Worm (Caenorhabditis elegans) whole organism, early embryonic: ENCODE measurements around the gene M03C11.9.
"Not testable (repeated sequence)": the region's sequence is repeated elsewhere in the genome, so short reads cannot be mapped to it uniquely, and the experiment has no call there.

Source experiments
- B0310.2 ChIP-seq: sonication (generic microtip); optimal IDR thresholded peaks from 2 replicates; lab custom pipeline; 2016; ENCODE audit warnings: mild to moderate bottlenecking, missing genetic modification characterization, missing compliant biosample characterization
- F13C5.2 ChIP-seq: sonication (generic microtip); optimal IDR thresholded peaks from 2 replicates; lab custom pipeline; 2017; ENCODE audit warnings: mild to moderate bottlenecking, missing genetic modification characterization, inconsistent platforms, missing compliant biosample characterization
- aly-1 ChIP-seq: sonication (generic microtip); optimal IDR thresholded peaks from 2 replicates; lab custom pipeline; 2016; ENCODE audit warnings: missing genetic modification characterization, missing compliant biosample characterization
- ama-1 ChIP-seq: fragments of 150-350 bp; optimal IDR thresholded peaks from 2 replicates; lab custom pipeline; 2014
- ceh-13 ChIP-seq: fragments of 200-800 bp; sonication (Bioruptor generic); optimal IDR thresholded peaks from 2 replicates; lab custom pipeline; 2018; ENCODE audit warnings: mild to moderate bottlenecking, missing genetic modification characterization, missing compliant biosample characterization
- ceh-36 ChIP-seq: sonication (generic microtip); optimal IDR thresholded peaks from 2 replicates; lab custom pipeline; 2016; ENCODE audit warnings: missing genetic modification characterization, inconsistent platforms, missing compliant biosample characterization
- ets-7 ChIP-seq: sonication (generic microtip); optimal IDR thresholded peaks from 2 replicates; lab custom pipeline; 2016; ENCODE audit warnings: missing genotype, missing genetic modification characterization, missing compliant biosample characterization
- flt-1 ChIP-seq: fragments of 200-800 bp; sonication (Bioruptor generic); IDR thresholded peaks from 2 replicates; pipeline ENCODE4 v1.3.6; 2022; ENCODE audit warnings: missing genetic modification characterization, missing compliant biosample characterization
- hmbx-1 ChIP-seq: sonication (generic microtip); optimal IDR thresholded peaks from 2 replicates; lab custom pipeline; 2016; ENCODE audit warnings: mild to moderate bottlenecking, missing genetic modification characterization, missing compliant biosample characterization
- hmg-4 ChIP-seq: fragments of 200-800 bp; sonication (Bioruptor generic); optimal IDR thresholded peaks from 2 replicates; lab custom pipeline; 2018; ENCODE audit warnings: mild to moderate bottlenecking, missing genetic modification characterization, missing compliant biosample characterization
- hnd-1 ChIP-seq: sonication (generic microtip); optimal IDR thresholded peaks from 2 replicates; lab custom pipeline; 2016; ENCODE audit warnings: missing genetic modification characterization, missing compliant biosample characterization
- pes-1 ChIP-seq: fragments of 200-800 bp; sonication (Bioruptor generic); IDR thresholded peaks from 2 replicates; pipeline ENCODE4 v1.3.6; 2022; ENCODE audit warnings: missing genetic modification reagents, missing genetic modification characterization, missing compliant biosample characterization
- scrt-1 ChIP-seq: fragments of 200-800 bp; sonication (Bioruptor generic); IDR thresholded peaks from 2 replicates; pipeline ENCODE4 v1.3.6; 2022; ENCODE audit warnings: missing genetic modification characterization, missing compliant biosample characterization
- sea-1 ChIP-seq: fragments of 200-800 bp; sonication (Bioruptor generic); conservative IDR thresholded peaks from 2 replicates; pipeline ENCODE4 v1.3.6; 2022; ENCODE audit warnings: missing genetic modification characterization, missing compliant biosample characterization
- tbx-11 ChIP-seq: fragments of 200-800 bp; sonication (Bioruptor generic); IDR thresholded peaks from 2 replicates; pipeline ENCODE4 v1.3.6; 2022; ENCODE audit warnings: missing genetic modification characterization, missing compliant biosample characterization
- tbx-37 ChIP-seq: fragments of 200-800 bp; sonication (Bioruptor generic); conservative IDR thresholded peaks from 2 replicates; pipeline ENCODE4 v1.3.6; 2022; ENCODE audit warnings: missing genetic modification reagents, missing genetic modification characterization, missing compliant biosample characterization
- tra-4 ChIP-seq: sonication (generic microtip); optimal IDR thresholded peaks from 2 replicates; lab custom pipeline; 2017; ENCODE audit warnings: missing genetic modification characterization, missing compliant biosample characterization

M03C11.9 gene

DNA sequence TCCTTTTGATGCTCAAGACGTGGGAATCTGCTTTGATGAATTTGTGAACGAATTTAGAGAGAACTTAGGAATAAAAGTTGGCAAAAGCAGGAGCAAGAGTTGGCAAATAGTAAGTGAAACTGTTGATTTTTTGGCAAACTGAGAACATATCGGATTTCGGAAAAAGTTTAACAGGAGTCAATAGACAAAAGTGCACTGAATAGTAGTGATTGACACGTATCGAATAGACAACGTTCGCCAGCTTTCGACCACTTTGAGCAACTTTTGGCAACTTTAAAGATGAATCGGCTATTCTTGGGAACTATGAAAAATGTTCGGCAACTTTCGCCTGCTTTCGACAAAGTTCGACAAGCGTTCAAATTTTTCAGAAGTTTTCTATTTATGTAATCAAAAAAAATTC lies at the start of gene M03C11.9:
Gene M03C11.9 (minus strand): TSS at position 101 of the 400 bp plus-strand sequence.
- no peak for TF ChIP-seq tra-4 (tag; lab: Kevin White, UChicago)
- TF ChIP-seq ets-7 (tag; lab: Kevin White, UChicago): no peak
- no peak for TF ChIP-seq hnd-1
- TF ChIP-seq tbx-11 (GFP tag; lab: Robert Waterston, UW): no peak
- no peak for TF ChIP-seq hmbx-1 (tag; lab: Kevin White, UChicago)
- no peak for TF ChIP-seq ama-1 (lab: Kevin White, UChicago)
- no peak for TF ChIP-seq ceh-36 (tag; lab: Kevin White, UChicago)
- TF ChIP-seq ceh-13 (GFP tag; lab: Kevin White, UChicago): no peak
- no peak for TF ChIP-seq pes-1 (GFP tag; lab: Robert Waterston, UW)
- no peak for TF ChIP-seq aly-1
- no peak for TF ChIP-seq flt-1 (GFP tag; lab: Robert Waterston, UW)
- TF ChIP-seq hmg-4 (GFP tag; lab: Kevin White, UChicago): no peak
- no peak for TF ChIP-seq B0310.2 (tag; lab: Kevin White, UChicago)
- TF ChIP-seq scrt-1 (GFP tag; lab: Robert Waterston, UW): no peak
- no peak for TF ChIP-seq F13C5.2
- TF ChIP-seq tbx-37 (GFP tag; lab: Robert Waterston, UW): no peak
- TF ChIP-seq sea-1 (GFP tag; lab: Robert Waterston, UW): no peak

- TF ChIP-seq ceh-36 (tag; lab: Kevin White, UChicago); tbx-37 (GFP tag; lab: Robert Waterston, UW); ama-1 (lab: Kevin White, UChicago): not testable (repeated sequence)
These were observed 47.3 kb upstream of the M03C11.9 start, which contains the start of gene H04D03.6 for ce11 chrIII:10438780-10439179. Gene H04D03.6, minus strand, starts transcription at chrIII:10438880.

ce11 chrIII:10435938-10436842 lies 44.7 kb upstream of the M03C11.9 start, which contains the start of the genes smrd-1 and enu-3.1:
Gene smrd-1, minus strand, starts transcription at chrIII:10435988.
Gene enu-3.1, plus strand, starts transcription at chrIII:10436276.
- peak; percentile 37; the same call in 1 of the 2 replicates for TF ChIP-seq scrt-1 (GFP tag; lab: Robert Waterston, UW)
- peak; percentile 57; the same call in 1 of the 2 replicates for TF ChIP-seq pes-1 (GFP tag; lab: Robert Waterston, UW)
- peak; percentile 59; the same call in 1 of the 2 replicates for TF ChIP-seq tbx-37 (GFP tag; lab: Robert Waterston, UW)

DNA sequence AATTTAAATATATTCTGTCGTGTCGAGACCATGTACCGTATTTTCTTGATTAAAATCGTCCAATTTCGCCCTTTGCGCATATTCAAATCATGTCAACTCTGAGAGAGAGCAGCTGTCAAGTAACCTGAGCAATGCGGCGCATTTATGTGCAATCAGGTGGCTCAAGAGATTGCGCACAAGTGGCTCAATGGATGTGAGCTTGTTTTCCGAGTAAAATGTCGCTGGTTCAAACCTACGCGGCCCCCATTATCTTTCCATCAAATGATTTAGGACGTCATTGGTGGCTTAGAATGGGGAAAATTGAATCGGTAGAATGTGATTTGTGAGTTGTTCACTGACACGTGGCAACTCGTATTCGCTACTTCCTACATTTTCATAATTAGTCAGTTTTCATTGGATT lies 40.6 kb upstream of the M03C11.9 start:
- TF ChIP-seq flt-1 (GFP tag; lab: Robert Waterston, UW) (peak; percentile 61; the same call in 1 of the 2 replicates), tra-4 (tag; lab: Kevin White, UChicago) (no peak), ets-7 (tag; lab: Kevin White, UChicago) (no peak), sea-1 (GFP tag; lab: Robert Waterston, UW) (peak; percentile 84), tbx-11 (GFP tag; lab: Robert Waterston, UW) (0 out of 2 replicates have a peak, but pooled peaks have one; percentile 49), hnd-1 (peak; percentile 46), hmbx-1 (tag; lab: Kevin White, UChicago) (no peak), pes-1 (GFP tag; lab: Robert Waterston, UW) (peak; percentile 74), ama-1 (lab: Kevin White, UChicago) (no peak), B0310.2 (tag; lab: Kevin White, UChicago) (no peak), scrt-1 (GFP tag; lab: Robert Waterston, UW) (peak; percentile 66; the same call in 1 of the 2 replicates), hmg-4 (GFP tag; lab: Kevin White, UChicago) (peak; percentile 71), tbx-37 (GFP tag; lab: Robert Waterston, UW) (peak; percentile 61; the same call in 1 of the 2 replicates), F13C5.2 (peak; percentile 81), ceh-13 (GFP tag; lab: Kevin White, UChicago) (peak; percentile 57), ceh-36 (tag; lab: Kevin White, UChicago) (peak; percentile 76), aly-1 (peak; percentile 45)

ce11 chrIII:10427882-10428281 lies 36.4 kb upstream of the M03C11.9 start, which contains the start of gene prp-3:
Gene prp-3, minus strand, starts transcription at chrIII:10427982.
- no peak for TF ChIP-seq hnd-1
- TF ChIP-seq tra-4 (tag; lab: Kevin White, UChicago): no peak
- TF ChIP-seq sea-1 (GFP tag; lab: Robert Waterston, UW): no peak
- TF ChIP-seq ets-7 (tag; lab: Kevin White, UChicago): no peak
- no peak for TF ChIP-seq hmg-4 (GFP tag; lab: Kevin White, UChicago)
- TF ChIP-seq hmbx-1 (tag; lab: Kevin White, UChicago): no peak
- TF ChIP-seq pes-1 (GFP tag; lab: Robert Waterston, UW): no peak
- TF ChIP-seq ama-1 (lab: Kevin White, UChicago): no peak

ce11 chrIII:10423906-10424305 lies 32.4 kb upstream of the M03C11.9 start, which contains the start of gene M03C11.6:
Gene M03C11.6, minus strand, starts transcription at chrIII:10424006.
- TF ChIP-seq ceh-13 (GFP tag; lab: Kevin White, UChicago): no peak
- TF ChIP-seq ets-7 (tag; lab: Kevin White, UChicago): no peak
- TF ChIP-seq hmbx-1 (tag; lab: Kevin White, UChicago): no peak
- no peak for TF ChIP-seq pes-1 (GFP tag; lab: Robert Waterston, UW)
- TF ChIP-seq flt-1 (GFP tag; lab: Robert Waterston, UW): no peak
- TF ChIP-seq scrt-1 (GFP tag; lab: Robert Waterston, UW): no peak
- TF ChIP-seq F13C5.2: no peak
- no peak for TF ChIP-seq tbx-37 (GFP tag; lab: Robert Waterston, UW)
- no peak for TF ChIP-seq tra-4 (tag; lab: Kevin White, UChicago)
- TF ChIP-seq B0310.2 (tag; lab: Kevin White, UChicago): no peak
- no peak for TF ChIP-seq hmg-4 (GFP tag; lab: Kevin White, UChicago)
- no peak for TF ChIP-seq ceh-36 (tag; lab: Kevin White, UChicago)
- TF ChIP-seq hnd-1: no peak
